Worm (Caenorhabditis elegans) whole organism, young adult: ENCODE results near the gene mdf-2.

Experiments
- B0035.1 ChIP-seq: sonication (generic microtip); optimal IDR thresholded peaks from 2 replicates; lab custom pipeline; 2016; ENCODE audit warnings: missing genetic modification characterization, mild to moderate bottlenecking, missing compliant biosample characterization, missing genotype, missing genetic modification reagents
- B0336.3 ChIP-seq: fragments of 200-800 bp; sonication (Bioruptor generic); IDR thresholded peaks from 2 replicates; pipeline ENCODE4 v1.3.6; 2022; ENCODE audit warnings: missing genetic modification characterization, missing compliant biosample characterization
- C17E4.6 ChIP-seq: fragments of 200-800 bp; sonication (Bioruptor generic); IDR thresholded peaks from 2 replicates; pipeline ENCODE4 v1.3.6; 2022; ENCODE audit warnings: missing genetic modification reagents, missing genetic modification characterization, missing compliant biosample characterization
- F33H1.4 ChIP-seq: fragments of 200-800 bp; sonication (Bioruptor generic); IDR thresholded peaks from 2 replicates; pipeline ENCODE4 v1.3.6; 2022; ENCODE audit warnings: missing genetic modification reagents, missing genetic modification characterization, missing compliant biosample characterization
- F57A8.1 ChIP-seq: fragments of 200-800 bp; sonication (Bioruptor generic); optimal IDR thresholded peaks from 2 replicates; lab custom pipeline; 2018; ENCODE audit warnings: mild to moderate bottlenecking, missing genetic modification characterization, moderate library complexity, missing compliant biosample characterization
- K11D2.4 ChIP-seq: fragments of 200-800 bp; sonication (Bioruptor generic); IDR thresholded peaks from 2 replicates; pipeline ENCODE4 v1.3.6; 2022; ENCODE audit warnings: missing genetic modification reagents, missing genetic modification characterization, missing compliant biosample characterization
- K12H6.12 ChIP-seq: fragments of 200-800 bp; sonication (Bioruptor generic); optimal IDR thresholded peaks from 2 replicates; lab custom pipeline; 2018; ENCODE audit warnings: mild to moderate bottlenecking, missing genetic modification characterization, missing compliant biosample characterization
- T07F8.4 ChIP-seq: sonication (generic microtip); optimal IDR thresholded peaks from 2 replicates; lab custom pipeline; 2016; ENCODE audit warnings: mild to moderate bottlenecking, missing genetic modification characterization, moderate library complexity, missing compliant biosample characterization
- Y56A3A.18 ChIP-seq: fragments of 200-800 bp; sonication (Bioruptor generic); IDR thresholded peaks from 2 replicates; pipeline ENCODE4 v1.3.6; 2022; ENCODE audit warnings: missing genetic modification reagents, missing genetic modification characterization, missing compliant biosample characterization
- ama-1 ChIP-seq, 3 experiments: fragments of 150-350 bp in 1 of 3; sonication (generic microtip) in 2 of 3; optimal IDR thresholded peaks; 2 replicates each; lab custom pipeline; 2014 to 2018; ENCODE audit warnings: missing biosample characterization in 2 of 3, missing genetic modification characterization in 2 of 3, missing genetic modification reagents in 2 of 3
- attf-3 ChIP-seq: fragments of 200-800 bp; sonication (Bioruptor generic); conservative IDR thresholded peaks from 2 replicates; pipeline ENCODE4 v1.3.6; 2022; ENCODE audit warnings: missing genetic modification reagents, missing genetic modification characterization, missing compliant biosample characterization
- bed-1 ChIP-seq: fragments of 200-800 bp; sonication (Bioruptor generic); IDR thresholded peaks from 2 replicates; pipeline ENCODE4 v1.3.6; 2022; ENCODE audit warnings: missing genetic modification reagents, missing genetic modification characterization, missing compliant biosample characterization
- bed-2 ChIP-seq: fragments of 200-800 bp; sonication (Bioruptor generic); IDR thresholded peaks from 2 replicates; pipeline ENCODE4 v1.3.6; 2022; ENCODE audit warnings: missing genetic modification reagents, missing genetic modification characterization, missing compliant biosample characterization
- cebp-1 ChIP-seq, 2 experiments: fragments of 200-800 bp in 1 of 2; sonication (Bioruptor generic) in 1 of 2; sonication (generic microtip) in 1 of 2; IDR thresholded peaks in 1 of 2; optimal IDR thresholded peaks in 1 of 2; 2 replicates each; pipeline versions ENCODE4 v1.3.6 to Lab custom; 2017 to 2022; ENCODE audit warnings: missing compliant biosample characterization in 2 of 2, missing genetic modification characterization in 2 of 2, mild to moderate bottlenecking in 1 of 2, missing genetic modification reagents in 1 of 2, moderate library complexity in 1 of 2
- ceh-27 ChIP-seq: fragments of 200-800 bp; sonication (Bioruptor generic); optimal IDR thresholded peaks from 2 replicates; lab custom pipeline; 2018; ENCODE audit warnings: mild to moderate bottlenecking, missing genetic modification characterization, moderate library complexity, missing compliant biosample characterization
- ceh-79 ChIP-seq: sonication (generic microtip); optimal IDR thresholded peaks from 2 replicates; lab custom pipeline; 2017; ENCODE audit warnings: mild to moderate bottlenecking, missing genetic modification characterization, missing compliant biosample characterization
- die-1 ChIP-seq: sonication (generic microtip); optimal IDR thresholded peaks from 2 replicates; lab custom pipeline; 2016; ENCODE audit warnings: missing genotype, mild to moderate bottlenecking, missing genetic modification characterization, missing compliant biosample characterization
- efl-1 ChIP-seq: fragments of 150-350 bp; optimal IDR thresholded peaks from 2 replicates; lab custom pipeline; 2014; ENCODE audit warnings: missing biosample characterization, missing genetic modification reagents, missing genetic modification characterization
- egl-18 ChIP-seq: fragments of 200-800 bp; sonication (Bioruptor generic); IDR thresholded peaks from 2 replicates; pipeline ENCODE4 v1.3.6; 2022; ENCODE audit warnings: missing genetic modification reagents, missing genetic modification characterization, missing compliant biosample characterization
- egrh-3 ChIP-seq: fragments of 200-800 bp; sonication (Bioruptor generic); IDR thresholded peaks from 2 replicates; pipeline ENCODE4 v1.3.6; 2022; ENCODE audit warnings: missing genetic modification reagents, missing genetic modification characterization, missing compliant biosample characterization
- hmg-20 ChIP-seq: fragments of 200-800 bp; sonication (Bioruptor generic); IDR thresholded peaks from 2 replicates; pipeline ENCODE4 v1.3.6; 2022; ENCODE audit warnings: missing genetic modification reagents, missing genetic modification characterization, missing compliant biosample characterization
- let-526 ChIP-seq: fragments of 200-800 bp; sonication (Bioruptor generic); IDR thresholded peaks from 2 replicates; pipeline ENCODE4 v1.3.6; 2022; ENCODE audit warnings: missing genetic modification reagents, missing genetic modification characterization, missing compliant biosample characterization
- lin-26 ChIP-seq: fragments of 200-800 bp; sonication (Bioruptor generic); IDR thresholded peaks from 2 replicates; pipeline ENCODE4 v1.3.6; 2022; ENCODE audit warnings: missing genetic modification reagents, missing genetic modification characterization, missing compliant biosample characterization
- lsy-27 ChIP-seq: sonication (generic microtip); optimal IDR thresholded peaks from 2 replicates; lab custom pipeline; 2017; ENCODE audit warnings: missing genetic modification characterization, mild to moderate bottlenecking, missing compliant biosample characterization, antibody characterized with exemption, missing genotype, borderline replicate concordance; ENCODE audit not compliant: insufficient read depth
- madf-10 ChIP-seq: sonication (generic microtip); optimal IDR thresholded peaks from 2 replicates; lab custom pipeline; 2016; ENCODE audit warnings: mild to moderate bottlenecking, missing genetic modification characterization, missing compliant biosample characterization
- madf-3 ChIP-seq: fragments of 200-800 bp; sonication (Bioruptor generic); IDR thresholded peaks from 2 replicates; pipeline ENCODE4 v1.3.6; 2022; ENCODE audit warnings: missing genetic modification reagents, missing genetic modification characterization, missing compliant biosample characterization
- madf-6 ChIP-seq: fragments of 200-800 bp; sonication (Bioruptor generic); IDR thresholded peaks from 2 replicates; pipeline ENCODE4 v1.3.6; 2022; ENCODE audit warnings: missing genetic modification reagents, missing genetic modification characterization, missing compliant biosample characterization
- madf-8 ChIP-seq: fragments of 200-800 bp; sonication (Bioruptor generic); conservative IDR thresholded peaks from 2 replicates; pipeline ENCODE4 v1.3.6; 2022; ENCODE audit warnings: missing genetic modification reagents, missing genetic modification characterization, missing compliant biosample characterization
- mel-28 ChIP-seq: sonication (generic microtip); optimal IDR thresholded peaks from 2 replicates; lab custom pipeline; 2016; ENCODE audit warnings: borderline replicate concordance, mild to moderate bottlenecking, missing genetic modification characterization, missing compliant biosample characterization
- nfya-1 ChIP-seq: sonication (generic microtip); optimal IDR thresholded peaks from 2 replicates; lab custom pipeline; 2017; ENCODE audit warnings: antibody characterized with exemption, missing compliant biosample characterization, missing genetic modification characterization, borderline replicate concordance; ENCODE audit not compliant: insufficient read depth
- nfya-2 ChIP-seq: fragments of 200-800 bp; sonication (Bioruptor generic); IDR thresholded peaks from 2 replicates; pipeline ENCODE4 v1.3.6; 2022; ENCODE audit warnings: missing genetic modification reagents, missing genetic modification characterization, missing compliant biosample characterization
- nfyb-1 ChIP-seq: fragments of 200-800 bp; sonication (Bioruptor generic); IDR thresholded peaks from 2 replicates; pipeline ENCODE4 v1.3.6; 2022; ENCODE audit warnings: missing genetic modification reagents, missing genetic modification characterization, missing compliant biosample characterization
- nhr-179 ChIP-seq: sonication (generic microtip); optimal IDR thresholded peaks from 2 replicates; lab custom pipeline; 2016; ENCODE audit warnings: mild to moderate bottlenecking, missing genetic modification characterization, missing compliant biosample characterization
- nhr-27 ChIP-seq: fragments of 200-800 bp; sonication (Bioruptor generic); optimal IDR thresholded peaks from 2 replicates; lab custom pipeline; 2018; ENCODE audit warnings: mild to moderate bottlenecking, missing genetic modification characterization, moderate library complexity, missing compliant biosample characterization
- rec-8 ChIP-seq, 2 experiments: sonication (generic microtip); optimal IDR thresholded peaks; 2 replicates each; lab custom pipeline; 2016; ENCODE audit warnings: mild to moderate bottlenecking in 2 of 2, missing genetic modification characterization in 2 of 2, missing genetic modification reagents in 2 of 2, missing genotype in 2 of 2, missing biosample characterization in 1 of 2, missing compliant biosample characterization in 1 of 2, moderate library complexity in 1 of 2
- snpc-3.4 ChIP-seq: sonication (generic microtip); optimal IDR thresholded peaks from 2 replicates; lab custom pipeline; 2017; ENCODE audit warnings: missing genetic modification characterization, mild to moderate bottlenecking, missing compliant biosample characterization, antibody characterized with exemption, moderate library complexity, missing genotype, missing genetic modification reagents
- somi-1 ChIP-seq: fragments of 200-800 bp; sonication (Bioruptor generic); optimal IDR thresholded peaks from 2 replicates; lab custom pipeline; 2018; ENCODE audit warnings: mild to moderate bottlenecking, missing genetic modification characterization, missing compliant biosample characterization
- zfh-2 ChIP-seq: fragments of 200-800 bp; sonication (Bioruptor generic); conservative IDR thresholded peaks from 2 replicates; pipeline ENCODE4 v1.3.6; 2022; ENCODE audit warnings: missing genetic modification reagents, missing genetic modification characterization, missing compliant biosample characterization
- zim-3 ChIP-seq: sonication (generic microtip); optimal IDR thresholded peaks from 2 replicates; lab custom pipeline; 2017; ENCODE audit warnings: mild to moderate bottlenecking, missing genetic modification characterization, moderate library complexity, missing compliant biosample characterization
- ztf-25 ChIP-seq: fragments of 200-800 bp; sonication (Bioruptor generic); IDR thresholded peaks from 2 replicates; pipeline ENCODE4 v1.3.6; 2022; ENCODE audit warnings: missing genetic modification reagents, missing genetic modification characterization, missing compliant biosample characterization

The mdf-2 gene

DNA sequence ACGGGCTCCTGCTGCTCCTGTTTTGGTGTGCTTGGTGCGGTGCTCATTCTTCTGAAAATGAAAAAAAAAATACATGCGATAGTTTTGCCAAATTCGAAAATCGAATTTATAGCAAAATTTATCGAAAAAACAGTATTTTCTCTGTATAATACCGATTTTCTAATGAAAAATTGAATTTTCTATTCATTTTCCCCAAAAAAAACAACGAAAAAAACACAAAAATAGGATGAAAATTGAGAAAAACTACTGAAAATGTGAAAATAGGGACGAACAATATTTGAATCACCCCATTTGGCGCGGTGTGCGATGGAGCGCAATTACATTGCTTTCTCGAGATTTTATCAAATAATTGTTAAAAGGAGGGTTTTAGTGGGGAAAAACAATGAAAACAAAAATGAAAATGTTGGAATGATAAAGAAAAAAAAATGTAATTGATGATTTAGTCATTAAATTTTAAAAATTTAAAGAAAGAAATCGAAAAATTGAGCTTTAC is 27.9 kb downstream of the mdf-2 start, which contains the start of gene Y69A2AR.28:
TSS of gene Y69A2AR.28 (minus strand) at position 51 of the 493 bp plus-strand sequence.
- TF ChIP-seq efl-1 (GFP tag; lab: Kevin White, UChicago): peak; percentile 57
- TF ChIP-seq ceh-27 (GFP tag; lab: Kevin White, UChicago): no peak

- TF ChIP-seq madf-6 (GFP tag; lab: Robert Waterston, UW) (no peak), egl-18 (GFP tag; lab: Robert Waterston, UW) (no peak), attf-3 (GFP tag; lab: Robert Waterston, UW) (peak; percentile 87)
Observed at ce11 chrIV:2610974-2611373, 30.0 kb downstream of the mdf-2 start.

- TF ChIP-seq madf-10 (tag; lab: Kevin White, UChicago) (no peak), B0336.3 (GFP tag; lab: Robert Waterston, UW) (peak; percentile 52; the same call in 1 of the 2 replicates), nhr-179 (tag; lab: Kevin White, UChicago) (no peak), somi-1 (GFP tag; lab: Kevin White, UChicago) (no peak), zfh-2 (GFP tag; lab: Robert Waterston, UW) (peak; percentile 74; the same call in 1 of the 2 replicates), cebp-1 (GFP tag; IDR thresholded peaks at IDR 0.05; lab: Robert Waterston, UW) (no peak), cebp-1 (tag; optimal IDR thresholded peaks at IDR 0.05; lab: Kevin White, UChicago) (peak; percentile 5), mel-28 (tag; lab: Kevin White, UChicago) (no peak), egrh-3 (GFP tag; lab: Robert Waterston, UW) (peak; percentile 30; the same call in 1 of the 2 replicates), nfya-2 (no peak), C17E4.6 (GFP tag; lab: Robert Waterston, UW) (no peak), madf-3 (GFP tag; lab: Robert Waterston, UW) (peak; percentile 80; the same call in 1 of the 2 replicates), ceh-79 (tag; lab: Kevin White, UChicago) (no peak), nfya-1 (tag; lab: Kevin White, UChicago) (no peak), Y56A3A.18 (no peak), B0035.1 (no peak), ztf-25 (GFP tag; lab: Robert Waterston, UW) (no peak), zim-3 (tag; lab: Kevin White, UChicago) (peak; percentile 45), K11D2.4 (GFP tag; lab: Robert Waterston, UW) (no peak), nfyb-1 (GFP tag; lab: Robert Waterston, UW) (0 out of 2 replicates have a peak, but pooled peaks have one; percentile 14), nhr-27 (tag; lab: Kevin White, UChicago) (no peak), hmg-20 (GFP tag; lab: Robert Waterston, UW) (no peak)
Observed at ce11 chrIV:2610409-2610808, 30.5 kb downstream of the mdf-2 start, which contains the start of gene Y69A2AR.32. Gene Y69A2AR.32, plus strand, starts transcription at chrIV:2610436.

ce11 chrIV:2607513-2608101 is 33.3 kb downstream of the mdf-2 start, which contains the start of gene vamp-7:
Gene vamp-7, plus strand, starts transcription at chrIV:2608051.
- TF ChIP-seq snpc-3.4 (tag; lab: Kevin White, UChicago) (peak; percentile 59), F57A8.1 (GFP tag; lab: Kevin White, UChicago) (no peak), madf-10 (tag; lab: Kevin White, UChicago) (no peak), K12H6.12 (tag; lab: Kevin White, UChicago) (no peak), madf-8 (peak; percentile 77), let-526 (GFP tag; lab: Robert Waterston, UW) (no peak), bed-1 (GFP tag; lab: Robert Waterston, UW) (0 out of 2 replicates have a peak, but pooled peaks have one; percentile 71), die-1 (no peak), lin-26 (GFP tag; lab: Robert Waterston, UW) (0 out of 2 replicates have a peak, but pooled peaks have one; percentile 14), lsy-27 (tag; lab: Kevin White, UChicago) (no peak), rec-8 (tag; optimal IDR thresholded peaks at IDR 0.05; lab: Kevin White, UChicago) (no peak), ama-1 (optimal IDR thresholded peaks at IDR 0.05; lab: Kevin White, UChicago) (no peak), ama-1 (GFP tag; optimal IDR thresholded peaks at IDR 0.05; lab: Kevin White, UChicago) (no peak), T07F8.4 (tag; lab: Kevin White, UChicago) (no peak), bed-2 (no peak), zim-3 (tag; lab: Kevin White, UChicago) (no peak), F33H1.4 (GFP tag; lab: Robert Waterston, UW) (peak; percentile 91), B0336.3 (GFP tag; lab: Robert Waterston, UW) (0 out of 2 replicates have a peak, but pooled peaks have one; percentile 15)
